Fruit fly (Drosophila melanogaster) whole organism, embryonic: ENCODE measurements around the gene CG44836.

Experiments
- Atf6 ChIP-seq: fragments of 200-800 bp; sonication (Bioruptor generic); IDR thresholded peaks from 2 replicates; pipeline ENCODE4 v1.3.6; 2022; ENCODE audit warnings: missing biosample characterization, missing genetic modification characterization
- Bgb ChIP-seq: fragments of 200-800 bp; sonication (Bioruptor generic); IDR thresholded peaks from 2 replicates; pipeline ENCODE4 v1.3.6; 2022; ENCODE audit warnings: missing biosample characterization, missing genetic modification characterization; ENCODE audit not compliant: partially characterized antibody
- Blimp-1 ChIP-seq: fragments of 200-800 bp; sonication (Bioruptor generic); optimal IDR thresholded peaks from 3 replicates; lab custom pipeline; 2018; ENCODE audit warnings: missing biosample characterization, missing genetic modification characterization, mild to moderate bottlenecking, moderate library complexity, missing genetic modification reagents
- CG10267 ChIP-seq: fragments of 200-800 bp; sonication (Bioruptor generic); optimal IDR thresholded peaks from 2 replicates; lab custom pipeline; 2018; ENCODE audit warnings: missing biosample characterization, mild to moderate bottlenecking, missing genetic modification characterization, moderate library complexity
- CG1233 ChIP-seq: fragments of 200-800 bp; sonication (Bioruptor generic); optimal IDR thresholded peaks from 4 replicates; lab custom pipeline; 2018; ENCODE audit warnings: missing biosample characterization, mild to moderate bottlenecking, missing genetic modification characterization
- CG12391 ChIP-seq: fragments of 200-800 bp; sonication (Bioruptor generic); optimal IDR thresholded peaks from 3 replicates; lab custom pipeline; 2018; ENCODE audit warnings: missing biosample characterization, mild to moderate bottlenecking, missing genetic modification characterization, moderate library complexity
- CG12659 ChIP-seq: fragments of 200-800 bp; sonication (Bioruptor generic); optimal IDR thresholded peaks from 3 replicates; lab custom pipeline; 2017; ENCODE audit warnings: mild to moderate bottlenecking, missing biosample characterization, missing genetic modification reagents, missing genetic modification characterization
- CG12769 ChIP-seq: fragments of 200-800 bp; sonication (Bioruptor generic); optimal IDR thresholded peaks from 2 replicates; lab custom pipeline; 2019; ENCODE audit warnings: missing biosample characterization, mild to moderate bottlenecking, missing genetic modification characterization, moderate library complexity
- CG13624 ChIP-seq: fragments of 200-800 bp; sonication (Bioruptor generic); optimal IDR thresholded peaks from 2 replicates; lab custom pipeline; 2016; ENCODE audit warnings: missing biosample characterization, missing genetic modification characterization
- CG16813 ChIP-seq: fragments of 200-800 bp; sonication (Bioruptor generic); IDR thresholded peaks from 3 replicates; pipeline ENCODE4 v1.3.6; 2022; ENCODE audit warnings: missing biosample characterization, missing genetic modification characterization; ENCODE audit not compliant: partially characterized antibody
- CG2712 ChIP-seq: fragments of 200-800 bp; optimal IDR thresholded peaks from 3 replicates; lab custom pipeline; 2019; ENCODE audit warnings: missing biosample characterization, mild to moderate bottlenecking, missing genetic modification characterization, moderate library complexity
- CG33213 ChIP-seq: fragments of 200-800 bp; sonication (Bioruptor generic); optimal IDR thresholded peaks from 3 replicates; lab custom pipeline; 2016; ENCODE audit warnings: missing biosample characterization, missing genetic modification characterization
- CG34224 ChIP-seq: fragments of 200-800 bp; sonication (Bioruptor generic); IDR thresholded peaks from 3 replicates; pipeline ENCODE4 v1.3.6; 2022; ENCODE audit warnings: missing biosample characterization, missing genetic modification characterization; ENCODE audit not compliant: partially characterized antibody
- CG4820 ChIP-seq: fragments of 200-800 bp; sonication (Bioruptor generic); optimal IDR thresholded peaks from 3 replicates; lab custom pipeline; 2016; ENCODE audit warnings: missing biosample characterization, missing genetic modification characterization
- CG7987 ChIP-seq: fragments of 200-800 bp; sonication (Bioruptor generic); optimal IDR thresholded peaks from 2 replicates; lab custom pipeline; 2018; ENCODE audit warnings: missing biosample characterization, mild to moderate bottlenecking, missing genetic modification characterization, moderate library complexity
- CG8478 ChIP-seq: fragments of >200 bp; optimal IDR thresholded peaks from 2 replicates; lab custom pipeline; 2018
- Dp ChIP-seq: fragments of 200-800 bp; sonication (Bioruptor generic); optimal IDR thresholded peaks from 2 replicates; lab custom pipeline; 2018; ENCODE audit warnings: missing biosample characterization, mild to moderate bottlenecking, missing genetic modification characterization, moderate library complexity
- Dref ChIP-seq: fragments of 200-800 bp; sonication (Bioruptor generic); IDR thresholded peaks from 2 replicates; pipeline ENCODE4 v1.3.6; 2022; ENCODE audit warnings: missing biosample characterization, missing genetic modification characterization
- E2f1 ChIP-seq: fragments of 200-800 bp; sonication (Bioruptor generic); IDR thresholded peaks from 2 replicates; pipeline ENCODE4 v1.3.6; 2022; ENCODE audit warnings: missing biosample characterization, missing genetic modification characterization
- Elba2 ChIP-seq: fragments of 200-800 bp; sonication (Bioruptor generic); optimal IDR thresholded peaks from 3 replicates; lab custom pipeline; 2016; ENCODE audit warnings: missing biosample characterization, missing genetic modification characterization
- GATAe ChIP-seq: fragments of 200-800 bp; sonication (Bioruptor generic); conservative IDR thresholded peaks from 2 replicates; pipeline ENCODE4 v1.3.6; 2022; ENCODE audit warnings: missing biosample characterization, missing genetic modification characterization
- HLHmδ ChIP-seq: fragments of 200-800 bp; sonication (Bioruptor generic); optimal IDR thresholded peaks from 2 replicates; lab custom pipeline; 2018; ENCODE audit warnings: missing biosample characterization, mild to moderate bottlenecking, missing genetic modification characterization, moderate library complexity
- HmgZ ChIP-seq: fragments of 200-800 bp; sonication (Bioruptor generic); optimal IDR thresholded peaks from 2 replicates; lab custom pipeline; 2018; ENCODE audit warnings: missing biosample characterization, mild to moderate bottlenecking, missing genetic modification characterization
- Hr39 ChIP-seq: fragments of >200 bp; optimal IDR thresholded peaks from 2 replicates; lab custom pipeline; 2017
- Lhr ChIP-seq: fragments of 200-800 bp; sonication (Bioruptor generic); optimal IDR thresholded peaks from 3 replicates; lab custom pipeline; 2017; ENCODE audit warnings: mild to moderate bottlenecking, missing biosample characterization, missing genetic modification reagents, missing genetic modification characterization
- MBD-R2 ChIP-seq: fragments of 200-800 bp; sonication (Bioruptor generic); IDR thresholded peaks from 2 replicates; pipeline ENCODE4 v1.3.6; 2022; ENCODE audit warnings: missing biosample characterization, missing genetic modification characterization
- Stat92E ChIP-seq, 3 experiments: fragments of >200 bp in 2 of 3; fragments of 200-800 bp in 1 of 3; sonication (Bioruptor generic) in 1 of 3; optimal IDR thresholded peaks; 2 replicates each; lab custom pipeline; 2017 to 2019; ENCODE audit warnings: missing biosample characterization in 3 of 3, missing genetic modification characterization in 3 of 3, mild to moderate bottlenecking in 1 of 3, moderate library complexity in 1 of 3
- Trl ChIP-seq, 3 experiments: fragments of >200 bp in 2 of 3; fragments of 200-800 bp in 1 of 3; sonication (Bioruptor generic) in 1 of 3; optimal IDR thresholded peaks; 2 replicates in 1 of 3; 3 replicates in 2 of 3; lab custom pipeline; 2016 to 2017; ENCODE audit warnings: missing biosample characterization in 1 of 3, missing genetic modification characterization in 1 of 3
- YL-1 ChIP-seq: fragments of 200-800 bp; sonication (Bioruptor generic); optimal IDR thresholded peaks from 3 replicates; lab custom pipeline; 2017; ENCODE audit warnings: missing biosample characterization, mild to moderate bottlenecking, missing genetic modification characterization
- bigmax ChIP-seq: fragments of 200-800 bp; sonication (Bioruptor generic); optimal IDR thresholded peaks from 2 replicates; lab custom pipeline; 2018; ENCODE audit warnings: missing biosample characterization, mild to moderate bottlenecking, missing genetic modification characterization
- bsh ChIP-seq, 2 experiments: fragments of 200-800 bp; sonication (Bioruptor generic); optimal IDR thresholded peaks; 2 replicates each; lab custom pipeline; 2017 to 2018; ENCODE audit warnings: mild to moderate bottlenecking in 2 of 2, missing biosample characterization in 2 of 2, missing genetic modification characterization in 2 of 2, moderate library complexity in 1 of 2
- cato ChIP-seq: fragments of 200-800 bp; sonication (Bioruptor generic); optimal IDR thresholded peaks from 2 replicates; lab custom pipeline; 2016; ENCODE audit warnings: missing biosample characterization, missing genetic modification characterization, borderline replicate concordance
- dan ChIP-seq: fragments of 200-800 bp; sonication (Bioruptor generic); IDR thresholded peaks from 2 replicates; pipeline ENCODE4 v1.3.6; 2022; ENCODE audit warnings: missing biosample characterization, missing genetic modification characterization
- gcm2 ChIP-seq: fragments of 200-800 bp; sonication (Bioruptor generic); optimal IDR thresholded peaks from 2 replicates; lab custom pipeline; 2016; ENCODE audit warnings: missing biosample characterization, missing genetic modification characterization
- hb ChIP-seq: fragments of 200-800 bp; sonication (Bioruptor generic); IDR thresholded peaks from 3 replicates; pipeline ENCODE4 v1.3.6; 2022; ENCODE audit warnings: missing biosample characterization, missing genetic modification characterization; ENCODE audit not compliant: partially characterized antibody
- lmd ChIP-seq: fragments of 200-800 bp; sonication (Bioruptor generic); IDR thresholded peaks from 2 replicates; pipeline ENCODE4 v1.3.6; 2022; ENCODE audit warnings: missing biosample characterization, missing genetic modification characterization
- mld ChIP-seq: fragments of 200-800 bp; sonication (Bioruptor generic); IDR thresholded peaks from 3 replicates; pipeline ENCODE4 v1.3.6; 2022; ENCODE audit warnings: missing biosample characterization, missing genetic modification characterization; ENCODE audit not compliant: partially characterized antibody
- phol ChIP-seq: fragments of 200-800 bp; sonication (Bioruptor generic); optimal IDR thresholded peaks from 3 replicates; lab custom pipeline; 2018; ENCODE audit warnings: missing biosample characterization, mild to moderate bottlenecking, missing genetic modification characterization, moderate library complexity
- pzg ChIP-seq: fragments of 200-800 bp; sonication (Bioruptor generic); optimal IDR thresholded peaks from 3 replicates; lab custom pipeline; 2018; ENCODE audit warnings: missing biosample characterization, mild to moderate bottlenecking, missing genetic modification characterization, moderate library complexity
- salm ChIP-seq: fragments of 200-800 bp; sonication (Bioruptor generic); optimal IDR thresholded peaks from 2 replicates; lab custom pipeline; 2018; ENCODE audit warnings: missing biosample characterization, mild to moderate bottlenecking, missing genetic modification characterization
- ssp ChIP-seq: fragments of 200-800 bp; sonication (Bioruptor generic); IDR thresholded peaks from 2 replicates; pipeline ENCODE4 v1.3.6; 2022; ENCODE audit warnings: missing biosample characterization, missing genetic modification characterization
- stwl ChIP-seq: fragments of 200-800 bp; sonication (Bioruptor generic); optimal IDR thresholded peaks from 3 replicates; lab custom pipeline; 2018; ENCODE audit warnings: missing biosample characterization, mild to moderate bottlenecking, missing genetic modification characterization, moderate library complexity
- tna ChIP-seq: fragments of 200-800 bp; sonication (Bioruptor generic); IDR thresholded peaks from 2 replicates; pipeline ENCODE4 v1.3.6; 2022; ENCODE audit warnings: missing biosample characterization, missing genetic modification characterization; ENCODE audit not compliant: partially characterized antibody
- vvl ChIP-seq: fragments of 200-800 bp; sonication (Bioruptor generic); IDR thresholded peaks from 2 replicates; pipeline ENCODE4 v1.3.6; 2022; ENCODE audit warnings: missing biosample characterization, missing genetic modification characterization
- z ChIP-seq: fragments of 200-800 bp; sonication (Bioruptor generic); IDR thresholded peaks from 3 replicates; pipeline ENCODE4 v1.3.6; 2022; ENCODE audit warnings: missing biosample characterization, missing genetic modification characterization
- zen ChIP-seq: fragments of 200-800 bp; sonication (Bioruptor generic); optimal IDR thresholded peaks from 3 replicates; lab custom pipeline; 2018; ENCODE audit warnings: missing biosample characterization, mild to moderate bottlenecking, missing genetic modification characterization, moderate library complexity

Gene CG44836

dm6 chr3L:16377768-16378764 is 22.0 kb downstream of the CG44836 start, which contains the start of gene roq (continued):
- TF ChIP-seq CG2712 (tag; lab: Kevin White, UChicago) (peak; percentile 41), CG7987 (no peak), CG4820 (GFP tag; lab: Kevin White, UChicago) (no peak), Stat92E (GFP tag; optimal IDR thresholded peaks at IDR 0.05; lab: Kevin White, UChicago) (peak in 2 of 3 experiments; percentile 28 to 82), Trl (optimal IDR thresholded peaks at IDR 0.05; lab: Kevin White, UChicago) (peak; percentile 23 to 46), Trl (GFP tag; optimal IDR thresholded peaks at IDR 0.05; lab: Kevin White, UChicago) (no peak), stwl (tag; lab: Kevin White, UChicago) (peak; percentile 88), gcm2 (no peak), Dp (GFP tag; lab: Kevin White, UChicago) (peak; percentile 86), bigmax (peak; percentile 25), ssp (GFP tag; lab: Robert Waterston, UW) (no peak; the same call in 1 of the 2 replicates), zen (tag; lab: Kevin White, UChicago) (peak; percentile 43), Atf6 (peak; percentile 22; the same call in 1 of the 2 replicates), dan (GFP tag; lab: Robert Waterston, UW) (no peak), CG12391 (tag; lab: Kevin White, UChicago) (peak; percentile 24), Elba2 (GFP tag; lab: Kevin White, UChicago) (peak; percentile 68), pzg (GFP tag; lab: Kevin White, UChicago) (peak; percentile 94), CG16813 (GFP tag; lab: Robert Waterston, UW) (peak; percentile 42; the same call in 2 of the 3 replicates), HLHmδ (GFP tag; lab: Kevin White, UChicago) (peak; percentile 6), CG12769 (tag; lab: Kevin White, UChicago) (peak; percentile 38), Dref (GFP tag; lab: Robert Waterston, UW) (peak; percentile 91), Blimp-1 (GFP tag; lab: Kevin White, UChicago) (peak; percentile 92), vvl (GFP tag; lab: Robert Waterston, UW) (peak; percentile 45), HmgZ (peak; percentile 58), CG33213 (GFP tag; lab: Kevin White, UChicago) (peak; percentile 44), mld (GFP tag; lab: Robert Waterston, UW) (peak; percentile 50; the same call in 1 of the 3 replicates), CG1233 (no peak), CG13624 (GFP tag; lab: Kevin White, UChicago) (peak; percentile 12), GATAe (GFP tag; lab: Robert Waterston, UW) (peak; percentile 14; the same call in 1 of the 2 replicates), CG8478 (lab: Kevin White, UChicago) (peak; percentile 86), phol (tag; lab: Kevin White, UChicago) (peak; percentile 52), MBD-R2 (peak; percentile 77), CG10267 (peak; percentile 28), YL-1 (GFP tag; lab: Kevin White, UChicago) (peak; percentile 66), bsh (GFP tag; optimal IDR thresholded peaks at IDR 0.05; lab: Kevin White, UChicago) (peak in 1 of 2 experiments; percentile 27), Bgb (peak; percentile 67), salm (no peak), E2f1 (no peak), lmd (GFP tag; lab: Robert Waterston, UW) (no peak), tna (GFP tag; lab: Robert Waterston, UW) (peak; percentile 46), cato (no peak), hb (GFP tag; lab: Robert Waterston, UW) (peak; percentile 49; the same call in 1 of the 3 replicates), CG12659 (peak; percentile 61), Hr39 (no peak), z (GFP tag; lab: Robert Waterston, UW) (no peak), CG34224 (peak; percentile 58; the same call in 2 of the 3 replicates), Lhr (GFP tag; lab: Kevin White, UChicago) (peak; percentile 39)
